Worm (Caenorhabditis elegans) whole organism, L1 larva: ENCODE data around the gene atat-2.

Experiments used
- C04F5.9 ChIP-seq: sonication (generic microtip); optimal IDR thresholded peaks from 2 replicates; lab custom pipeline; 2016; ENCODE audit warnings: missing genetic modification characterization, missing compliant biosample characterization
- C16A3.4 ChIP-seq: fragments of 150-350 bp; optimal IDR thresholded peaks from 2 replicates; lab custom pipeline; 2014; ENCODE audit warnings: missing biosample characterization, missing genetic modification characterization
- Y116A8C.19 ChIP-seq: sonication (generic microtip); optimal IDR thresholded peaks from 2 replicates; lab custom pipeline; 2016; ENCODE audit warnings: missing compliant biosample characterization, missing genetic modification characterization, borderline replicate concordance
- alr-1 ChIP-seq: fragments of 200-800 bp; sonication (Bioruptor generic); optimal IDR thresholded peaks from 2 replicates; lab custom pipeline; 2018; ENCODE audit warnings: borderline replicate concordance, mild to moderate bottlenecking, missing genetic modification characterization, missing compliant biosample characterization
- ama-1 ChIP-seq: fragments of 150-350 bp; optimal IDR thresholded peaks from 2 replicates; lab custom pipeline; 2014
- blmp-1 ChIP-seq: fragments of 150-350 bp; optimal IDR thresholded peaks from 2 replicates; lab custom pipeline; 2014; ENCODE audit warnings: missing biosample characterization, missing genetic modification characterization
- ceh-8 ChIP-seq: fragments of 200-800 bp; sonication (Bioruptor generic); optimal IDR thresholded peaks from 2 replicates; lab custom pipeline; 2018; ENCODE audit warnings: mild to moderate bottlenecking, missing genetic modification characterization, moderate library complexity, missing compliant biosample characterization
- ceh-82 ChIP-seq, 3 experiments: fragments of 150-350 bp in 1 of 3; sonication (generic microtip) in 2 of 3; optimal IDR thresholded peaks; 2 replicates each; lab custom pipeline; 2014 to 2017; ENCODE audit warnings: missing biosample characterization in 3 of 3, missing genetic modification characterization in 3 of 3
- ceh-88 ChIP-seq: fragments of 200-800 bp; sonication (Bioruptor generic); IDR thresholded peaks from 2 replicates; pipeline ENCODE4 v1.3.6; 2022; ENCODE audit warnings: missing genetic modification characterization, missing compliant biosample characterization
- ces-1 ChIP-seq: fragments of 150-350 bp; optimal IDR thresholded peaks from 2 replicates; lab custom pipeline; 2014; ENCODE audit warnings: missing biosample characterization, missing genetic modification reagents, missing genetic modification characterization
- dsc-1 ChIP-seq: sonication (generic microtip); optimal IDR thresholded peaks from 2 replicates; lab custom pipeline; 2016; ENCODE audit warnings: mild to moderate bottlenecking, missing genetic modification characterization, missing compliant biosample characterization
- efl-3 ChIP-seq: fragments of 200-800 bp; sonication (Bioruptor generic); optimal IDR thresholded peaks from 2 replicates; lab custom pipeline; 2018; ENCODE audit warnings: mild to moderate bottlenecking, missing genetic modification characterization, missing compliant biosample characterization
- egl-13 ChIP-seq: sonication (generic microtip); optimal IDR thresholded peaks from 2 replicates; lab custom pipeline; 2016; ENCODE audit warnings: missing genotype, missing genetic modification reagents, missing genetic modification characterization, missing compliant biosample characterization
- egl-27 ChIP-seq, 2 experiments: fragments of 150-350 bp in 1 of 2; sonication (generic microtip); optimal IDR thresholded peaks; 3 replicates each; lab custom pipeline; 2017 to 2018; ENCODE audit warnings: missing biosample characterization in 2 of 2, missing genetic modification characterization in 2 of 2, missing genetic modification reagents in 2 of 2
- elt-2 ChIP-seq: sonication (generic microtip); optimal IDR thresholded peaks from 2 replicates; lab custom pipeline; 2016; ENCODE audit warnings: missing genetic modification characterization, mild to moderate bottlenecking, inconsistent platforms, missing compliant biosample characterization, missing genetic modification reagents
- elt-3 ChIP-seq, 6 experiments: fragments of 150-350 bp in 1 of 6; sonication (generic microtip); optimal IDR thresholded peaks; 2 replicates each; lab custom pipeline; 2017 to 2018; ENCODE audit warnings: missing biosample characterization in 6 of 6, missing genetic modification characterization in 6 of 6, inconsistent platforms in 1 of 6
- ets-5 ChIP-seq: fragments of 200-800 bp; sonication (Bioruptor generic); IDR thresholded peaks from 2 replicates; pipeline ENCODE4 v1.3.6; 2022; ENCODE audit warnings: missing genetic modification characterization, missing compliant biosample characterization
- fkh-8 ChIP-seq: sonication (generic microtip); optimal IDR thresholded peaks from 2 replicates; lab custom pipeline; 2016; ENCODE audit warnings: mild to moderate bottlenecking, missing genetic modification characterization, missing compliant biosample characterization
- fos-1 ChIP-seq: fragments of 150-350 bp; optimal IDR thresholded peaks from 2 replicates; lab custom pipeline; 2014; ENCODE audit warnings: missing biosample characterization, missing genetic modification characterization
- hlh-17 ChIP-seq: fragments of 200-800 bp; sonication (Bioruptor generic); optimal IDR thresholded peaks from 2 replicates; lab custom pipeline; 2018; ENCODE audit warnings: missing genetic modification characterization, mild to moderate bottlenecking, missing compliant biosample characterization, moderate library complexity, borderline replicate concordance
- hpl-2 ChIP-seq: fragments of 150-350 bp; optimal IDR thresholded peaks from 2 replicates; lab custom pipeline; 2014; ENCODE audit warnings: missing biosample characterization, missing genetic modification reagents, missing genetic modification characterization
- irx-1 ChIP-seq: sonication (generic microtip); optimal IDR thresholded peaks from 2 replicates; lab custom pipeline; 2016; ENCODE audit warnings: missing genetic modification characterization, missing compliant biosample characterization
- isw-1 ChIP-seq: fragments of 200-800 bp; sonication (Bioruptor generic); IDR thresholded peaks from 2 replicates; pipeline ENCODE4 v1.3.6; 2022; ENCODE audit warnings: missing genetic modification characterization, missing compliant biosample characterization
- jun-1 ChIP-seq: fragments of 150-350 bp; optimal IDR thresholded peaks from 2 replicates; lab custom pipeline; 2014; ENCODE audit warnings: missing biosample characterization, missing genetic modification reagents, missing genetic modification characterization
- lin-13 ChIP-seq: fragments of 150-350 bp; optimal IDR thresholded peaks from 2 replicates; lab custom pipeline; 2014; ENCODE audit warnings: missing biosample characterization, missing genetic modification reagents, missing genetic modification characterization
- lin-14 ChIP-seq: fragments of 200-800 bp; sonication (Bioruptor generic); optimal IDR thresholded peaks from 2 replicates; lab custom pipeline; 2018; ENCODE audit warnings: mild to moderate bottlenecking, missing genetic modification characterization, moderate library complexity, missing compliant biosample characterization
- lin-15B ChIP-seq: fragments of 150-350 bp; sonication (generic microtip); optimal IDR thresholded peaks from 3 replicates; lab custom pipeline; 2014; ENCODE audit warnings: missing biosample characterization, missing genetic modification characterization
- mab-9 ChIP-seq: fragments of 200-800 bp; sonication (Bioruptor generic); IDR thresholded peaks from 2 replicates; pipeline ENCODE4 v1.3.6; 2022; ENCODE audit warnings: missing genetic modification reagents, missing genetic modification characterization, missing compliant biosample characterization
- mdl-1 ChIP-seq, 2 experiments: fragments of 150-350 bp; optimal IDR thresholded peaks; 2 replicates each; lab custom pipeline; 2014 to 2017; ENCODE audit warnings: missing biosample characterization in 2 of 2, missing genetic modification characterization in 2 of 2, inconsistent platforms in 1 of 2
- mef-2 ChIP-seq: fragments of 150-350 bp; optimal IDR thresholded peaks from 2 replicates; lab custom pipeline; 2014; ENCODE audit warnings: missing biosample characterization, missing genetic modification characterization
- nhr-237 ChIP-seq: fragments of 150-350 bp; optimal IDR thresholded peaks from 2 replicates; lab custom pipeline; 2014; ENCODE audit warnings: missing biosample characterization, missing genetic modification characterization
- nhr-28 ChIP-seq: fragments of 150-350 bp; optimal IDR thresholded peaks from 2 replicates; lab custom pipeline; 2014; ENCODE audit warnings: missing biosample characterization, missing genetic modification characterization
- nhr-47 ChIP-seq: sonication (generic microtip); optimal IDR thresholded peaks from 2 replicates; lab custom pipeline; 2016; ENCODE audit warnings: mild to moderate bottlenecking, missing genetic modification characterization, moderate library complexity, missing compliant biosample characterization
- nhr-71 ChIP-seq: sonication (generic microtip); optimal IDR thresholded peaks from 2 replicates; lab custom pipeline; 2016; ENCODE audit warnings: mild to moderate bottlenecking, missing genetic modification characterization, moderate library complexity, missing compliant biosample characterization
- nhr-84 ChIP-seq: sonication (generic microtip); optimal IDR thresholded peaks from 2 replicates; lab custom pipeline; 2017; ENCODE audit warnings: missing biosample characterization, missing genetic modification characterization
- pag-3 ChIP-seq: sonication (generic microtip); optimal IDR thresholded peaks from 2 replicates; lab custom pipeline; 2017; ENCODE audit warnings: missing genetic modification characterization, mild to moderate bottlenecking, missing compliant biosample characterization, antibody characterized with exemption, borderline replicate concordance; ENCODE audit not compliant: insufficient read depth
- pqm-1 ChIP-seq: sonication (generic microtip); optimal IDR thresholded peaks from 3 replicates; lab custom pipeline; 2017; ENCODE audit warnings: missing biosample characterization, missing genetic modification characterization
- rnt-1 ChIP-seq: sonication (generic microtip); optimal IDR thresholded peaks from 2 replicates; lab custom pipeline; 2016; ENCODE audit warnings: mild to moderate bottlenecking, missing genetic modification characterization, moderate library complexity, missing compliant biosample characterization
- snpc-4 ChIP-seq: fragments of 150-350 bp; optimal IDR thresholded peaks from 2 replicates; lab custom pipeline; 2014; ENCODE audit warnings: missing biosample characterization, missing genetic modification characterization
- snu-23 ChIP-seq: sonication (generic microtip); optimal IDR thresholded peaks from 2 replicates; lab custom pipeline; 2016; ENCODE audit warnings: missing genetic modification characterization, missing compliant biosample characterization
- sox-4 ChIP-seq: sonication (generic microtip); optimal IDR thresholded peaks from 2 replicates; lab custom pipeline; 2016; ENCODE audit warnings: missing genetic modification characterization, missing compliant biosample characterization
- sup-37 ChIP-seq: fragments of 200-800 bp; sonication (Bioruptor generic); optimal IDR thresholded peaks from 2 replicates; lab custom pipeline; 2018; ENCODE audit warnings: mild to moderate bottlenecking, missing genetic modification characterization, missing compliant biosample characterization
- tbx-2 ChIP-seq: sonication (generic microtip); optimal IDR thresholded peaks from 2 replicates; lab custom pipeline; 2016; ENCODE audit warnings: missing genetic modification characterization, missing compliant biosample characterization
- tlp-1 ChIP-seq: fragments of 150-350 bp; optimal IDR thresholded peaks from 2 replicates; lab custom pipeline; 2014; ENCODE audit warnings: missing biosample characterization, missing genetic modification characterization
- unc-30 ChIP-seq: sonication (generic microtip); optimal IDR thresholded peaks from 2 replicates; lab custom pipeline; 2017; ENCODE audit warnings: missing biosample characterization, missing genetic modification characterization
- unc-86 ChIP-seq: sonication (generic microtip); optimal IDR thresholded peaks from 2 replicates; lab custom pipeline; 2016; ENCODE audit warnings: missing genetic modification characterization, missing compliant biosample characterization
- unc-98 ChIP-seq: fragments of 200-800 bp; sonication (Bioruptor generic); IDR thresholded peaks from 2 replicates; pipeline ENCODE4 v1.3.6; 2022; ENCODE audit warnings: missing genetic modification characterization, missing compliant biosample characterization
- xbp-1 ChIP-seq: sonication (generic microtip); optimal IDR thresholded peaks from 2 replicates; lab custom pipeline; 2016; ENCODE audit warnings: missing genetic modification characterization, missing compliant biosample characterization
- zip-4 ChIP-seq: fragments of 200-800 bp; sonication (Bioruptor generic); optimal IDR thresholded peaks from 2 replicates; lab custom pipeline; 2018; ENCODE audit warnings: mild to moderate bottlenecking, missing genetic modification characterization, moderate library complexity, missing compliant biosample characterization
- ztf-11 ChIP-seq, 2 experiments: sonication (generic microtip); optimal IDR thresholded peaks; 2 replicates each; lab custom pipeline; 2016 to 2017; ENCODE audit warnings: missing genetic modification characterization in 2 of 2, missing biosample characterization in 1 of 2, missing compliant biosample characterization in 1 of 2

atat-2 gene

DNA sequence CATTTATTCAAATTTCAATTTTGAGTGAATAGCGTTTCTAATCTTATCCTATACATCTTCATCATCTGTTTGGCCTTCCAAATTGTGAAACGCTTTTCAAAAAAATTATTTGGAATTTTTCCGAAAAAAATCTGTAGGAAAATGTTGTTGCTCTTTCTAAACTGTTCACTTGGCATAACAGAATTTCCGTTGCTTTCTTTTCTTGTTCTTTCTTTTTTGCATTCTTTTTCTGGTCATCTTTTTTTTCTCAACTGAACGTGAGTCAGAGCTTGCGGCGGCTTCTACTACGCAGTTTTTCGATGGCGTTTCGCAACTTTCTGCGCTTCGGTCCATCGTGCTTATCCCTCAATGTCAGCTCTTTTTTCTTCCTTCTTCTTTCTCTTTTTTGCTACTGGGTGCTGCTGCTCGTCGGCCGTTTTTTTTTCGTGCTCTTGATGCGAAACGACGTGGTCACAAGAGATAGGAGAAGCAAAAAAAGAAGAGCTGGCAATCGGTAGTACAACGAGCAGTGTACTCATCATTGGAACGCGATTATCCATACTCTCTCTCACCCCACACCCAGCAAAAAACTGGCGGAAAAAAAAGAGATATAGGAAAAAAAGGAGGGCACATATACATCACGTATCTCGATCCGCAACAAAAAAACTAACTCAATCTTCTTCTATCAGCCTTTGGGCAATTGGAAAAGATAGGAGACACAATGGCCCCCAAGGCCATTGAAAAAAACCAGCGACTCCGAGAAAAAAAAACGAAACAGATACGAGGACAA, 29.0 kb upstream of the atat-2 start (continued):
- no peak for TF ChIP-seq mdl-1 (tag; optimal IDR thresholded peaks at IDR 0.05; lab: Kevin White, UChicago)
- no peak for TF ChIP-seq ama-1
- TF ChIP-seq alr-1 = no peak
- no peak for TF ChIP-seq efl-3 (GFP tag; lab: Kevin White, UChicago)
- TF ChIP-seq sox-4 (tag; lab: Kevin White, UChicago) = no peak
- TF ChIP-seq elt-3 (tag; optimal IDR thresholded peaks at IDR 0.05; lab: Kevin White, UChicago) = no peak
- no peak for TF ChIP-seq nhr-237 (tag; lab: Kevin White, UChicago)
- TF ChIP-seq pag-3 (tag; lab: Kevin White, UChicago) = no peak
- TF ChIP-seq fkh-8 = no peak
- peak; percentile 2 for TF ChIP-seq blmp-1 (tag; lab: Kevin White, UChicago)
- TF ChIP-seq ceh-82 (tag; optimal IDR thresholded peaks at IDR 0.05; lab: Kevin White, UChicago) = peak in 1 of 3 experiments; percentile 37
- no peak for TF ChIP-seq tlp-1 (tag; lab: Kevin White, UChicago)
- no peak for TF ChIP-seq ets-5 (GFP tag; lab: Robert Waterston, UW)
- TF ChIP-seq nhr-28 (tag; lab: Kevin White, UChicago) = no peak
- no peak for TF ChIP-seq lin-15B
- TF ChIP-seq isw-1 (GFP tag; lab: Robert Waterston, UW) = no peak
- no peak for TF ChIP-seq jun-1
- no peak for TF ChIP-seq unc-98 (GFP tag; lab: Robert Waterston, UW)
- TF ChIP-seq snpc-4 (tag; lab: Kevin White, UChicago) = no peak
- no peak for TF ChIP-seq nhr-84 (tag; lab: Kevin White, UChicago)
- TF ChIP-seq xbp-1 (tag; lab: Kevin White, UChicago) = peak; percentile 6
- TF ChIP-seq ceh-88 (GFP tag; lab: Robert Waterston, UW) = no peak
- no peak for TF ChIP-seq C04F5.9 (tag; lab: Kevin White, UChicago)
- no peak for TF ChIP-seq unc-30 (tag; lab: Kevin White, UChicago)
- no peak for TF ChIP-seq mab-9 (GFP tag; lab: Robert Waterston, UW)
- TF ChIP-seq snu-23 (GFP tag; lab: Kevin White, UChicago) = peak; percentile 37
- TF ChIP-seq sup-37 (GFP tag; lab: Kevin White, UChicago) = no peak
- no peak for TF ChIP-seq egl-13 (tag; lab: Kevin White, UChicago)
- no peak for TF ChIP-seq ztf-11 (tag; optimal IDR thresholded peaks at IDR 0.05; lab: Kevin White, UChicago)
- peak; percentile 57 for TF ChIP-seq dsc-1
- no peak for TF ChIP-seq hpl-2
- peak; percentile 48 for TF ChIP-seq rnt-1
- TF ChIP-seq lin-13 (GFP tag; lab: Kevin White, UChicago) = no peak
- peak; percentile 38 for TF ChIP-seq tbx-2
- no peak for TF ChIP-seq irx-1 (tag; lab: Kevin White, UChicago)
- TF ChIP-seq lin-14 (GFP tag; lab: Kevin White, UChicago) = peak; percentile 93
- TF ChIP-seq mef-2 (tag; lab: Kevin White, UChicago) = no peak

DNA sequence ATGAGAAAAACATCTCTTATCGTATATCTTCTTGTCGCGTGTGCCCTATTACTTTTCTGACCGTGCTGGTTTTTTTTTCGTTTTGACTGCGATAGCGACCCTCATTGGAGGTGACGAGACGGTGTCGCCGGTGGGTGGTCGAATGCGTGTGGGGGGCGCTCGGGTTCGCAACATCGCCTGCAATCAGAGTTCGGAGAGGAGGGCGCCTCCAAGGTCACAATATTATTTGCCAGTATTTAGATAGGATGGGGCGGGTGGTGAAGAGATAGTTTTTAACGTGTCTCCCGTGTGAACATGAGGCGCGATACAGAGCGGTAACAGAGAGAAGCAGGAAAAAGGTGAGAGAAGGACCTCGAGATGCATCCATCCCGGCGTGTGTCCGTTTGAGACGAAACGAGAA, 28.0 kb upstream of the atat-2 start:
- no peak for TF ChIP-seq fos-1 (tag; lab: Kevin White, UChicago)
- TF ChIP-seq ceh-88 (GFP tag; lab: Robert Waterston, UW) = no peak
- TF ChIP-seq nhr-47 (tag; lab: Kevin White, UChicago) = peak; percentile 8
- TF ChIP-seq C16A3.4 (tag; lab: Kevin White, UChicago) = no peak
- peak; percentile 57 for TF ChIP-seq nhr-71 (tag; lab: Kevin White, UChicago)
- TF ChIP-seq Y116A8C.19 (tag; lab: Kevin White, UChicago) = no peak
- no peak for TF ChIP-seq fkh-8
- no peak for TF ChIP-seq pqm-1 (tag; lab: Kevin White, UChicago)
- no peak for TF ChIP-seq unc-86 (tag; lab: Kevin White, UChicago)
- no peak for TF ChIP-seq elt-2 (tag; lab: Kevin White, UChicago)
- peak; percentile 37 for TF ChIP-seq blmp-1 (tag; lab: Kevin White, UChicago)
- TF ChIP-seq ceh-8 = no peak
- no peak for TF ChIP-seq C04F5.9 (tag; lab: Kevin White, UChicago)
- TF ChIP-seq xbp-1 (tag; lab: Kevin White, UChicago) = peak; percentile 9
- TF ChIP-seq lin-15B = no peak
- no peak for TF ChIP-seq efl-3 (GFP tag; lab: Kevin White, UChicago)
- no peak for TF ChIP-seq nhr-237 (tag; lab: Kevin White, UChicago)
- TF ChIP-seq nhr-28 (tag; lab: Kevin White, UChicago) = no peak
- no peak for TF ChIP-seq sup-37 (GFP tag; lab: Kevin White, UChicago)
- no peak for TF ChIP-seq egl-27 (tag; optimal IDR thresholded peaks at IDR 0.05; lab: Kevin White, UChicago)
- no peak for TF ChIP-seq zip-4
- no peak for TF ChIP-seq hlh-17
- TF ChIP-seq ces-1 (GFP tag; lab: Kevin White, UChicago) = no peak
